Fruit fly (Drosophila melanogaster): ENCODE measurements around the gene koko.

Gene koko

DNA sequence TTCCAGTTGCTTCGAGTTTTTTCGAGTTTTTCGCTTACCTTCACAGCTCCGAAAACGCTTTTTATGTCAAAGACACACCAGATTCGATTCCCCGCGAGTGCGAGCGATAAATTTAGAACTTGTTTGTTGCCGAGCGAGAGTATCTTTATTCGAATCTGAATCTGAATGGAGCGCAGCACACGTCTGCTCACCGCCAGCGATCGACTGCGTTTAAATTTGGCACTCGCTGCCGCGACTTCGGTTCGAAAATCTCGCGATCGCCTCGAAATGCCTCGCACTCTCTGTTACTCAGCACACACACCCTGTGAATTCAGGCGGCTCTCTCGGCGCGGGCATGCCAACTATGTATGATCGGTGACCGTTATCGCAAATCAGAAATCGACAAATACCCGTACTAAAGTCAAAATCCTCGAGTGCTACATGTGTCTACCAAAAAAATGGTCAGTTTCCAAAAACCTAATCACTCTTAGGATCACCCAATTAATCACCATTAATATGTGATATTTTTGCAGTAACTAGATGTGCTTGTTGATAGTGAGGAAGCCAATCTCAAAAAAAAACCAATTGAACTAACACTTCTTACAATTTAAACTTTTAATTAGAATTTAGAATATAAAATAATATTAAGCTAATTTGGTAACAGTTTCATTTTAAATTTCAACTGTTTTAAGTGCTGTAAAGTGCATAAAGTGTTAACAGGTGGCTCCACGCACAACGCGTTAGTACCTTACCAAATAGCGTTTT lies 3.7 kb upstream of the koko start, which contains the start of gene Vha100-2 (continued):
- TF ChIP-seq CG16813 (GFP tag; IDR thresholded peaks at IDR 0.05; ENCODE audit: partially characterized antibody) (no peak), vnd (GFP tag; IDR thresholded peaks at IDR 0.05; ENCODE audit: partially characterized antibody) (no peak), NC2β (GFP tag; optimal IDR thresholded peaks at IDR 0.05) (no peak), Ada2b (GFP tag; IDR thresholded peaks at IDR 0.05) (no peak), gcm (GFP tag; optimal IDR thresholded peaks at IDR 0.05) (no peak), z (GFP tag; IDR thresholded peaks at IDR 0.05) (peak; percentile 57; the same call in 2 of the 3 replicates), ATbp (GFP tag; optimal IDR thresholded peaks at IDR 0.05) (no peak), BEAF-32 (GFP tag; optimal IDR thresholded peaks at IDR 0.05) (peak; percentile 45), jigr1 (GFP tag; IDR thresholded peaks at IDR 0.05) (no peak), scrt (GFP tag; optimal IDR thresholded peaks at IDR 0.05) (peak; percentile 98), E2f1 (GFP tag; IDR thresholded peaks at IDR 0.05) (peak; percentile 50; the same call in 1 of the 2 replicates), CG17802 (tag; optimal IDR thresholded peaks at IDR 0.05) (no peak), gcm2 (GFP tag; optimal IDR thresholded peaks at IDR 0.05) (no peak), HLH3B (GFP tag; IDR thresholded peaks at IDR 0.05) (peak; percentile 59), rib (GFP tag; IDR thresholded peaks at IDR 0.05) (peak; percentile 81), da (GFP tag; optimal IDR thresholded peaks at IDR 0.05) (peak; percentile 27), eyg (GFP tag; optimal IDR thresholded peaks at IDR 0.05) (no peak), gce (GFP tag; IDR thresholded peaks at IDR 0.05) (peak; percentile 67; the same call in 2 of the 3 replicates), twi (tag; optimal IDR thresholded peaks at IDR 0.05) (no peak), HLH54F (GFP tag; optimal IDR thresholded peaks at IDR 0.05) (peak; percentile 33), unpg (GFP tag; optimal IDR thresholded peaks at IDR 0.05) (no peak), salm (tag; optimal IDR thresholded peaks at IDR 0.05) (no peak), row (GFP tag; IDR thresholded peaks at IDR 0.05) (peak; percentile 83), sima (GFP tag; optimal IDR thresholded peaks at IDR 0.05) (no peak), CG17568 (GFP tag; optimal IDR thresholded peaks at IDR 0.05) (no peak), CG4360 (GFP tag; IDR thresholded peaks at IDR 0.05) (peak; percentile 13; the same call in 1 of the 2 replicates), gfzf (GFP tag; optimal IDR thresholded peaks at IDR 0.05) (peak; percentile 91), CG7271 (tag; optimal IDR thresholded peaks at IDR 0.05) (no peak), CG18619 (GFP tag; optimal IDR thresholded peaks at IDR 0.05) (no peak), CG10267 (tag; optimal IDR thresholded peaks at IDR 0.05) (peak; percentile 97), D19A (tag; optimal IDR thresholded peaks at IDR 0.05) (peak; percentile 39), CG42726 (GFP tag; IDR thresholded peaks at IDR 0.05; ENCODE audit: partially characterized antibody) (peak; percentile 26; the same call in 1 of the 2 replicates), CG1647 (GFP tag; optimal IDR thresholded peaks at IDR 0.05) (no peak), corto (GFP tag; optimal IDR thresholded peaks at IDR 0.05) (peak; percentile 14), eve (GFP tag; optimal IDR thresholded peaks at IDR 0.05) (no peak), usp (GFP tag; optimal IDR thresholded peaks at IDR 0.05) (no peak), CG4730 (GFP tag; IDR thresholded peaks at IDR 0.05) (no peak), YL-1 (GFP tag; optimal IDR thresholded peaks at IDR 0.05) (peak; percentile 68), CG7556 (GFP tag; optimal IDR thresholded peaks at IDR 0.05) (no peak), CG15479 (GFP tag; optimal IDR thresholded peaks at IDR 0.05) (no peak), CG2875 (GFP tag; optimal IDR thresholded peaks at IDR 0.05) (no peak), kay (GFP tag; optimal IDR thresholded peaks at IDR 0.05) (peak; percentile 37), Optix (GFP tag; IDR thresholded peaks at IDR 0.05) (0 out of 3 replicates have a peak, but pooled peaks have one; percentile 5), CG16863 (GFP tag; optimal IDR thresholded peaks at IDR 0.05) (no peak), CG2202 (tag; optimal IDR thresholded peaks at IDR 0.05) (no peak), dati (GFP tag; IDR thresholded peaks at IDR 0.05) (no peak), Hr78 (GFP tag; optimal IDR thresholded peaks at IDR 0.05) (peak in 1 of 2 experiments; percentile 29), CG4404 (GFP tag; IDR thresholded peaks at IDR 0.05) (no peak), abd-A (tag; optimal IDR thresholded peaks at IDR 0.05) (peak; percentile 39)
